Fruit fly (Drosophila melanogaster) whole organism, embryonic: ENCODE measurements around the gene cnc.

Experiments used
- B-H2 ChIP-seq: fragments of 200-800 bp; sonication (Bioruptor generic); optimal IDR thresholded peaks from 2 replicates; lab custom pipeline; 2018; ENCODE audit warnings: missing biosample characterization, mild to moderate bottlenecking, missing genetic modification characterization
- CG10274 ChIP-seq: fragments of 200-800 bp; sonication (Bioruptor generic); optimal IDR thresholded peaks from 3 replicates; lab custom pipeline; 2017; ENCODE audit warnings: missing biosample characterization, mild to moderate bottlenecking, missing genetic modification characterization
- CG11723 ChIP-seq: fragments of 200-800 bp; sonication (Bioruptor generic); optimal IDR thresholded peaks from 2 replicates; lab custom pipeline; 2017; ENCODE audit warnings: missing biosample characterization, mild to moderate bottlenecking, missing genetic modification characterization
- CG12155 ChIP-seq: fragments of 200-800 bp; sonication (Bioruptor generic); optimal IDR thresholded peaks from 3 replicates; lab custom pipeline; 2016; ENCODE audit warnings: missing biosample characterization, missing genetic modification characterization
- CG12744 ChIP-seq: fragments of 200-800 bp; sonication (Bioruptor generic); optimal IDR thresholded peaks from 2 replicates; lab custom pipeline; 2016; ENCODE audit warnings: missing biosample characterization, missing genetic modification characterization
- CG14965 ChIP-seq: fragments of 200-800 bp; sonication (Bioruptor generic); optimal IDR thresholded peaks from 2 replicates; lab custom pipeline; 2016; ENCODE audit warnings: missing biosample characterization, missing genetic modification characterization, borderline replicate concordance
- CG15011 ChIP-seq: fragments of 200-800 bp; sonication (Bioruptor generic); optimal IDR thresholded peaks from 3 replicates; lab custom pipeline; 2018; ENCODE audit warnings: missing biosample characterization, mild to moderate bottlenecking, missing genetic modification characterization
- CG1529 ChIP-seq: fragments of 200-800 bp; sonication (Bioruptor generic); optimal IDR thresholded peaks from 3 replicates; lab custom pipeline; 2018; ENCODE audit warnings: missing biosample characterization, missing genetic modification characterization
- CG17385 ChIP-seq: fragments of 200-800 bp; sonication (Bioruptor generic); optimal IDR thresholded peaks from 3 replicates; lab custom pipeline; 2018; ENCODE audit warnings: missing biosample characterization, mild to moderate bottlenecking, missing genetic modification characterization
- CG43689 ChIP-seq: fragments of 200-800 bp; sonication (Bioruptor generic); IDR thresholded peaks from 2 replicates; pipeline ENCODE4 v1.3.6; 2022; ENCODE audit warnings: missing biosample characterization, missing genetic modification characterization
- CG4424 ChIP-seq: fragments of 200-800 bp; sonication (Bioruptor generic); optimal IDR thresholded peaks from 3 replicates; lab custom pipeline; 2016; ENCODE audit warnings: missing biosample characterization, missing genetic modification characterization
- CG4617 ChIP-seq: fragments of 200-800 bp; sonication (Bioruptor generic); optimal IDR thresholded peaks from 3 replicates; lab custom pipeline; 2016; ENCODE audit warnings: missing biosample characterization, missing genetic modification characterization, borderline replicate concordance
- CG5953 ChIP-seq: fragments of 200-800 bp; sonication (Bioruptor generic); IDR thresholded peaks from 2 replicates; pipeline ENCODE4 v1.3.6; 2022; ENCODE audit warnings: missing biosample characterization, missing genetic modification characterization
- CG6689 ChIP-seq: fragments of 200-800 bp; sonication (Bioruptor generic); IDR thresholded peaks from 2 replicates; pipeline ENCODE4 v1.3.6; 2022; ENCODE audit warnings: missing biosample characterization, missing genetic modification characterization
- CG6791 ChIP-seq: fragments of 200-800 bp; sonication (Bioruptor generic); IDR thresholded peaks from 3 replicates; pipeline ENCODE4 v1.3.6; 2022; ENCODE audit warnings: missing biosample characterization, missing genetic modification characterization; ENCODE audit not compliant: partially characterized antibody
- CG8388 ChIP-seq: fragments of 200-800 bp; sonication (Bioruptor generic); optimal IDR thresholded peaks from 2 replicates; lab custom pipeline; 2019; ENCODE audit warnings: missing biosample characterization, mild to moderate bottlenecking, missing genetic modification characterization, moderate library complexity
- CG8944 ChIP-seq: fragments of 200-800 bp; sonication (Bioruptor generic); optimal IDR thresholded peaks from 3 replicates; lab custom pipeline; 2016; ENCODE audit warnings: missing biosample characterization, missing genetic modification characterization
- CG9609 ChIP-seq: fragments of 200-800 bp; sonication (Bioruptor generic); optimal IDR thresholded peaks from 3 replicates; lab custom pipeline; 2016; ENCODE audit warnings: missing biosample characterization, missing genetic modification characterization
- CG9932 ChIP-seq: fragments of 200-800 bp; sonication (Bioruptor generic); IDR thresholded peaks from 2 replicates; pipeline ENCODE4 v1.3.6; 2022; ENCODE audit warnings: missing biosample characterization, missing genetic modification characterization
- HLH4C ChIP-seq: fragments of 200-800 bp; sonication (Bioruptor generic); IDR thresholded peaks from 3 replicates; pipeline ENCODE4 v1.3.6; 2022; ENCODE audit warnings: missing biosample characterization, missing genetic modification characterization; ENCODE audit not compliant: partially characterized antibody
- Hand ChIP-seq: fragments of 200-800 bp; sonication (Bioruptor generic); optimal IDR thresholded peaks from 2 replicates; lab custom pipeline; 2017; ENCODE audit warnings: mild to moderate bottlenecking, missing biosample characterization, missing genetic modification reagents, missing genetic modification characterization
- Hey ChIP-seq: fragments of 200-800 bp; sonication (Bioruptor generic); optimal IDR thresholded peaks from 3 replicates; lab custom pipeline; 2018; ENCODE audit warnings: missing biosample characterization, mild to moderate bottlenecking, missing genetic modification characterization
- Hr39 ChIP-seq: fragments of >200 bp; optimal IDR thresholded peaks from 2 replicates; lab custom pipeline; 2017
- al ChIP-seq: fragments of 200-800 bp; sonication (Bioruptor generic); IDR thresholded peaks from 2 replicates; pipeline ENCODE4 v1.3.6; 2022; ENCODE audit warnings: missing biosample characterization, missing genetic modification characterization
- amos ChIP-seq: fragments of 200-800 bp; sonication (Bioruptor generic); IDR thresholded peaks from 2 replicates; pipeline ENCODE4 v1.3.6; 2022; ENCODE audit warnings: missing biosample characterization, missing genetic modification characterization; ENCODE audit not compliant: partially characterized antibody
- ara ChIP-seq: fragments of 200-800 bp; sonication (Bioruptor generic); IDR thresholded peaks from 2 replicates; pipeline ENCODE4 v1.3.6; 2022; ENCODE audit warnings: missing biosample characterization, missing genetic modification characterization
- bigmax ChIP-seq: fragments of 200-800 bp; sonication (Bioruptor generic); optimal IDR thresholded peaks from 2 replicates; lab custom pipeline; 2018; ENCODE audit warnings: missing biosample characterization, mild to moderate bottlenecking, missing genetic modification characterization
- cas ChIP-seq: fragments of 200-800 bp; sonication (Bioruptor generic); IDR thresholded peaks from 2 replicates; pipeline ENCODE4 v1.3.6; 2022; ENCODE audit warnings: missing biosample characterization, missing genetic modification characterization
- chif ChIP-seq, 2 experiments: fragments of 200-800 bp; sonication (Bioruptor generic); optimal IDR thresholded peaks; 3 replicates each; lab custom pipeline; 2016; ENCODE audit warnings: missing biosample characterization in 2 of 2, missing genetic modification characterization in 2 of 2
- dan ChIP-seq: fragments of 200-800 bp; sonication (Bioruptor generic); IDR thresholded peaks from 2 replicates; pipeline ENCODE4 v1.3.6; 2022; ENCODE audit warnings: missing biosample characterization, missing genetic modification characterization
- ems ChIP-seq: fragments of 200-800 bp; sonication (Bioruptor generic); optimal IDR thresholded peaks from 3 replicates; lab custom pipeline; 2016; ENCODE audit warnings: missing biosample characterization, missing genetic modification characterization
- esg ChIP-seq: fragments of 200-800 bp; sonication (Bioruptor generic); conservative IDR thresholded peaks from 2 replicates; pipeline ENCODE4 v1.3.6; 2022; ENCODE audit warnings: missing biosample characterization, missing genetic modification characterization
- fd102C ChIP-seq: fragments of 200-800 bp; sonication (Bioruptor generic); optimal IDR thresholded peaks from 2 replicates; lab custom pipeline; 2018; ENCODE audit warnings: missing biosample characterization, mild to moderate bottlenecking, missing genetic modification characterization, moderate library complexity
- gsb-n ChIP-seq: fragments of 200-800 bp; sonication (Bioruptor generic); optimal IDR thresholded peaks from 3 replicates; lab custom pipeline; 2018; ENCODE audit warnings: missing biosample characterization, mild to moderate bottlenecking, missing genetic modification characterization
- insv ChIP-seq, 2 experiments: fragments of 200-800 bp; sonication (Bioruptor generic); optimal IDR thresholded peaks; 3 replicates each; lab custom pipeline; 2016 to 2018; ENCODE audit warnings: missing biosample characterization in 2 of 2, missing genetic modification characterization in 2 of 2
- mirr ChIP-seq: fragments of 200-800 bp; sonication (Bioruptor generic); optimal IDR thresholded peaks from 3 replicates; lab custom pipeline; 2018; ENCODE audit warnings: missing biosample characterization, mild to moderate bottlenecking, missing genetic modification characterization
- nau ChIP-seq: fragments of 200-800 bp; sonication (Bioruptor generic); optimal IDR thresholded peaks from 3 replicates; lab custom pipeline; 2017; ENCODE audit warnings: missing biosample characterization, mild to moderate bottlenecking, missing genetic modification characterization, missing genetic modification reagents
- nmo ChIP-seq: fragments of 200-800 bp; sonication (Bioruptor generic); optimal IDR thresholded peaks from 2 replicates; lab custom pipeline; 2018; ENCODE audit warnings: missing biosample characterization, mild to moderate bottlenecking, missing genetic modification characterization, moderate library complexity
- p53 ChIP-seq: fragments of 200-800 bp; sonication (Bioruptor generic); optimal IDR thresholded peaks from 2 replicates; lab custom pipeline; 2016; ENCODE audit warnings: missing biosample characterization, missing genetic modification characterization
- pan ChIP-seq, 4 experiments: fragments of >200 bp in 3 of 4; fragments of 200-800 bp in 1 of 4; sonication (Bioruptor generic) in 1 of 4; optimal IDR thresholded peaks in 3 of 4; IDR thresholded peaks in 1 of 4; 2 replicates each; pipeline versions ENCODE4 v1.3.6 to Lab custom; 2017 to 2022; ENCODE audit warnings: missing biosample characterization in 2 of 4, missing genetic modification characterization in 2 of 4, mixed read lengths in 1 of 4
- repo ChIP-seq: fragments of 200-800 bp; sonication (Bioruptor generic); optimal IDR thresholded peaks from 2 replicates; lab custom pipeline; 2016; ENCODE audit warnings: missing biosample characterization, missing genetic modification characterization
- sens ChIP-seq: fragments of 200-800 bp; sonication (Bioruptor generic); peaks from one replicate; lab custom pipeline; 2016; ENCODE audit warnings: missing biosample characterization, missing genetic modification characterization
- sens-2 ChIP-seq: fragments of 200-800 bp; sonication (Bioruptor generic); IDR thresholded peaks from 2 replicates; pipeline ENCODE4 v1.3.6; 2022; ENCODE audit warnings: missing biosample characterization, missing genetic modification characterization
- so ChIP-seq: fragments of 200-800 bp; sonication (Bioruptor generic); IDR thresholded peaks from 3 replicates; pipeline ENCODE4 v1.3.6; 2022; ENCODE audit warnings: missing biosample characterization, missing genetic modification characterization
- sug ChIP-seq: fragments of 200-800 bp; optimal IDR thresholded peaks from 2 replicates; lab custom pipeline; 2019; ENCODE audit warnings: missing biosample characterization, mild to moderate bottlenecking, missing genetic modification characterization, moderate library complexity
- tgo ChIP-seq: fragments of 200-800 bp; sonication (Bioruptor generic); IDR thresholded peaks from 3 replicates; pipeline ENCODE4 v1.3.6; 2022; ENCODE audit warnings: missing biosample characterization, missing genetic modification characterization
- ttk ChIP-seq: fragments of 200-800 bp; sonication (Bioruptor generic); IDR thresholded peaks from 2 replicates; pipeline ENCODE4 v2.1.2; 2022; ENCODE audit warnings: missing biosample characterization, missing genetic modification characterization
- wek ChIP-seq: fragments of 200-800 bp; sonication (Bioruptor generic); optimal IDR thresholded peaks from 3 replicates; lab custom pipeline; 2018; ENCODE audit warnings: missing biosample characterization, mild to moderate bottlenecking, missing genetic modification characterization, moderate library complexity
- z ChIP-seq: fragments of 200-800 bp; sonication (Bioruptor generic); IDR thresholded peaks from 3 replicates; pipeline ENCODE4 v1.3.6; 2022; ENCODE audit warnings: missing biosample characterization, missing genetic modification characterization
- zen ChIP-seq: fragments of 200-800 bp; sonication (Bioruptor generic); optimal IDR thresholded peaks from 3 replicates; lab custom pipeline; 2018; ENCODE audit warnings: missing biosample characterization, mild to moderate bottlenecking, missing genetic modification characterization, moderate library complexity

The cnc gene

dm6 chr3R:23173393-23173981, 53.0 kb downstream of the cnc start, which contains the start of gene CG46310 (continued):
- TF ChIP-seq amos (no peak; the same call in 1 of the 2 replicates), Hand (GFP tag; lab: Kevin White, UChicago) (peak; percentile 75), Hey (tag; lab: Kevin White, UChicago) (peak; percentile 32), sens-2 (no peak), CG12744 (no peak), gsb-n (tag; lab: Kevin White, UChicago) (peak; percentile 72), CG9932 (GFP tag; lab: Robert Waterston, UW) (peak; percentile 65), pan (optimal IDR thresholded peaks at IDR 0.05; lab: Kevin White, UChicago) (no peak), pan (GFP tag; optimal IDR thresholded peaks at IDR 0.05 in 1 of 2, IDR thresholded peaks at IDR 0.05 in 1 of 2) (peak in 1 of 2 experiments; percentile 92), ttk (GFP tag; lab: Robert Waterston, UW) (peak; percentile 81), CG9609 (GFP tag; lab: Kevin White, UChicago) (no peak), B-H2 (peak; percentile 55), nau (GFP tag; lab: Kevin White, UChicago) (peak; percentile 47), CG8388 (GFP tag; lab: Kevin White, UChicago) (peak; percentile 75), CG6689 (peak; percentile 65), ara (GFP tag; lab: Robert Waterston, UW) (peak; percentile 68), bigmax (no peak), mirr (GFP tag; lab: Kevin White, UChicago) (peak; percentile 67), repo (no peak), chif (GFP tag; optimal IDR thresholded peaks at IDR 0.05; lab: Kevin White, UChicago) (no peak), CG1529 (no peak), CG15011 (GFP tag; lab: Kevin White, UChicago) (peak; percentile 48), sug (peak; percentile 76), tgo (GFP tag; lab: Robert Waterston, UW) (peak; percentile 90), wek (GFP tag; lab: Kevin White, UChicago) (peak; percentile 41), CG43689 (GFP tag; lab: Robert Waterston, UW) (no peak), CG17385 (GFP tag; lab: Kevin White, UChicago) (peak; percentile 46), HLH4C (GFP tag; lab: Robert Waterston, UW) (no peak), insv (GFP tag; optimal IDR thresholded peaks at IDR 0.05; lab: Kevin White, UChicago) (no peak), al (GFP tag; lab: Robert Waterston, UW) (peak; percentile 83), p53 (GFP tag; lab: Kevin White, UChicago) (no peak), CG8944 (GFP tag; lab: Kevin White, UChicago) (no peak), esg (GFP tag; lab: Robert Waterston, UW) (peak; percentile 55), CG4617 (GFP tag; lab: Kevin White, UChicago) (no peak), zen (tag; lab: Kevin White, UChicago) (peak; percentile 12), sens (GFP tag; lab: Kevin White, UChicago) (peak; percentile 76), CG14965 (GFP tag; lab: Kevin White, UChicago) (no peak), cas (no peak), CG11723 (GFP tag; lab: Kevin White, UChicago) (peak; percentile 16), CG10274 (GFP tag; lab: Kevin White, UChicago) (no peak), so (GFP tag; lab: Robert Waterston, UW) (peak; percentile 56; the same call in 1 of the 3 replicates), CG5953 (GFP tag; lab: Robert Waterston, UW) (peak; percentile 58), CG6791 (GFP tag; lab: Robert Waterston, UW) (no peak), fd102C (GFP tag; lab: Kevin White, UChicago) (no peak), ems (GFP tag; lab: Kevin White, UChicago) (peak; percentile 22), CG12155 (GFP tag; lab: Kevin White, UChicago) (peak; percentile 45), CG4424 (GFP tag; lab: Kevin White, UChicago) (peak; percentile 59), Hr39 (lab: Kevin White, UChicago) (no peak), nmo (peak; percentile 59), z (GFP tag; lab: Robert Waterston, UW) (peak; percentile 93), dan (GFP tag; lab: Robert Waterston, UW) (no peak)
